Worm (Caenorhabditis elegans) whole organism, mixed stage, embryonic: ENCODE results near the gene C25H3.1.
A peak's percentile ranks its signal among the peaks of the same experiment; 100 is the strongest.

Source experiments
- M03D4.4 ChIP-seq: sonication (generic microtip); optimal IDR thresholded peaks from 2 replicates; lab custom pipeline; 2017; ENCODE audit warnings: mild to moderate bottlenecking, missing genetic modification characterization, missing compliant biosample characterization
- bed-3 ChIP-seq: fragments of 200-800 bp; sonication (Bioruptor generic); optimal IDR thresholded peaks from 3 replicates; lab custom pipeline; 2018; ENCODE audit warnings: mild to moderate bottlenecking, missing genetic modification characterization, moderate library complexity, missing compliant biosample characterization
- blmp-1 ChIP-seq: fragments of 150-350 bp; optimal IDR thresholded peaks from 2 replicates; lab custom pipeline; 2014; ENCODE audit warnings: missing biosample characterization, missing genetic modification characterization
- ceh-39 ChIP-seq: fragments of 150-350 bp; optimal IDR thresholded peaks from 2 replicates; lab custom pipeline; 2014; ENCODE audit warnings: missing biosample characterization, missing genetic modification characterization
- ceh-43 ChIP-seq: fragments of 200-800 bp; sonication (Bioruptor generic); optimal IDR thresholded peaks from 2 replicates; lab custom pipeline; 2018; ENCODE audit warnings: mild to moderate bottlenecking, missing genetic modification characterization, moderate library complexity, missing compliant biosample characterization
- ceh-83 ChIP-seq: fragments of 200-800 bp; sonication (Bioruptor generic); optimal IDR thresholded peaks from 2 replicates; lab custom pipeline; 2018; ENCODE audit warnings: mild to moderate bottlenecking, missing genetic modification characterization, missing compliant biosample characterization
- ces-1 ChIP-seq: fragments of 150-350 bp; optimal IDR thresholded peaks from 2 replicates; lab custom pipeline; 2014; ENCODE audit warnings: missing biosample characterization, missing genetic modification reagents, missing genetic modification characterization
- cnd-1 ChIP-seq: fragments of 200-800 bp; sonication (Bioruptor generic); optimal IDR thresholded peaks from 2 replicates; lab custom pipeline; 2018; ENCODE audit warnings: mild to moderate bottlenecking, missing genetic modification characterization, missing compliant biosample characterization
- drap-1 ChIP-seq: fragments of 200-800 bp; sonication (Bioruptor generic); optimal IDR thresholded peaks from 3 replicates; lab custom pipeline; 2018; ENCODE audit warnings: mild to moderate bottlenecking, missing genetic modification characterization, missing compliant biosample characterization
- elt-1 ChIP-seq: sonication (generic microtip); optimal IDR thresholded peaks from 2 replicates; lab custom pipeline; 2017; ENCODE audit warnings: missing genetic modification characterization, mild to moderate bottlenecking, missing compliant biosample characterization, antibody characterized with exemption, moderate library complexity, borderline replicate concordance; ENCODE audit not compliant: insufficient read depth
- elt-3 ChIP-seq: fragments of 150-350 bp; optimal IDR thresholded peaks from 2 replicates; lab custom pipeline; 2014; ENCODE audit warnings: missing biosample characterization, missing genetic modification characterization
- flh-1 ChIP-seq: fragments of 200-800 bp; sonication (Bioruptor generic); optimal IDR thresholded peaks from 2 replicates; lab custom pipeline; 2018; ENCODE audit warnings: mild to moderate bottlenecking, missing genetic modification characterization, moderate library complexity, missing compliant biosample characterization
- ham-2 ChIP-seq: fragments of 200-800 bp; sonication (Bioruptor generic); optimal IDR thresholded peaks from 2 replicates; lab custom pipeline; 2018; ENCODE audit warnings: mild to moderate bottlenecking, missing genetic modification characterization, missing compliant biosample characterization
- hlh-1 ChIP-seq: fragments of 150-350 bp; optimal IDR thresholded peaks from 2 replicates; lab custom pipeline; 2014; ENCODE audit warnings: missing biosample characterization, missing genetic modification reagents, missing genetic modification characterization
- lin-13 ChIP-seq: fragments of 150-350 bp; optimal IDR thresholded peaks from 2 replicates; lab custom pipeline; 2014; ENCODE audit warnings: missing biosample characterization, missing genetic modification characterization
- lin-32 ChIP-seq: fragments of 200-800 bp; sonication (Bioruptor generic); optimal IDR thresholded peaks from 2 replicates; lab custom pipeline; 2018; ENCODE audit warnings: mild to moderate bottlenecking, missing genetic modification characterization, missing compliant biosample characterization
- lsy-2 ChIP-seq: fragments of 150-350 bp; optimal IDR thresholded peaks from 2 replicates; lab custom pipeline; 2014; ENCODE audit warnings: missing biosample characterization, missing genetic modification characterization
- mab-5 ChIP-seq: fragments of 150-350 bp; optimal IDR thresholded peaks from 2 replicates; lab custom pipeline; 2014; ENCODE audit warnings: missing biosample characterization, missing genetic modification characterization
- mep-1 ChIP-seq: fragments of 150-350 bp; optimal IDR thresholded peaks from 2 replicates; lab custom pipeline; 2017; ENCODE audit warnings: missing biosample characterization, missing genetic modification reagents, missing genetic modification characterization, inconsistent platforms
- mls-2 ChIP-seq: sonication (generic microtip); optimal IDR thresholded peaks from 2 replicates; lab custom pipeline; 2016; ENCODE audit warnings: mild to moderate bottlenecking, missing genetic modification characterization, moderate library complexity, missing compliant biosample characterization
- nhr-12 ChIP-seq: fragments of 150-350 bp; optimal IDR thresholded peaks from 2 replicates; lab custom pipeline; 2014; ENCODE audit warnings: missing biosample characterization, missing genetic modification characterization
- nhr-2 ChIP-seq: fragments of 150-350 bp; optimal IDR thresholded peaks from 2 replicates; lab custom pipeline; 2014; ENCODE audit warnings: missing biosample characterization, missing genetic modification characterization
- nhr-237 ChIP-seq: fragments of 150-350 bp; optimal IDR thresholded peaks from 2 replicates; lab custom pipeline; 2014; ENCODE audit warnings: missing biosample characterization, missing genetic modification characterization
- nhr-28 ChIP-seq: fragments of 150-350 bp; optimal IDR thresholded peaks from 2 replicates; lab custom pipeline; 2014; ENCODE audit warnings: missing biosample characterization, missing genetic modification characterization
- nhr-76 ChIP-seq: sonication (generic microtip); optimal IDR thresholded peaks from 2 replicates; lab custom pipeline; 2017; ENCODE audit warnings: missing biosample characterization, missing genetic modification characterization
- pha-4 ChIP-seq: fragments of 150-350 bp; optimal IDR thresholded peaks from 2 replicates; lab custom pipeline; 2018; ENCODE audit warnings: missing biosample characterization, missing genetic modification reagents, missing genetic modification characterization
- sem-2 ChIP-seq: fragments of 200-800 bp; sonication (Bioruptor generic); optimal IDR thresholded peaks from 2 replicates; lab custom pipeline; 2018; ENCODE audit warnings: mild to moderate bottlenecking, missing genetic modification characterization, missing compliant biosample characterization
- snpc-4 ChIP-seq: fragments of 150-350 bp; optimal IDR thresholded peaks from 2 replicates; lab custom pipeline; 2014; ENCODE audit warnings: missing biosample characterization, missing genetic modification characterization
- sptf-1 ChIP-seq: sonication (generic microtip); optimal IDR thresholded peaks from 2 replicates; lab custom pipeline; 2017; ENCODE audit warnings: mild to moderate bottlenecking, missing genetic modification characterization, moderate library complexity, missing compliant biosample characterization
- tbx-8 ChIP-seq: fragments of 200-800 bp; sonication (Bioruptor generic); optimal IDR thresholded peaks from 2 replicates; lab custom pipeline; 2018; ENCODE audit warnings: mild to moderate bottlenecking, missing genetic modification characterization, moderate library complexity, missing compliant biosample characterization
- unc-120 ChIP-seq: sonication (generic microtip); optimal IDR thresholded peaks from 2 replicates; lab custom pipeline; 2017; ENCODE audit warnings: missing genetic modification characterization, missing compliant biosample characterization; ENCODE audit not compliant: poor library complexity, severe bottlenecking
- unc-39 ChIP-seq: fragments of 150-350 bp; optimal IDR thresholded peaks from 2 replicates; lab custom pipeline; 2014; ENCODE audit warnings: missing biosample characterization, missing genetic modification characterization
- unc-62 ChIP-seq: fragments of 150-350 bp; optimal IDR thresholded peaks from 2 replicates; lab custom pipeline; 2014; ENCODE audit warnings: missing biosample characterization, missing genetic modification reagents, missing genetic modification characterization
- zip-8 ChIP-seq: fragments of 150-350 bp; optimal IDR thresholded peaks from 2 replicates; lab custom pipeline; 2014; ENCODE audit warnings: missing biosample characterization, missing genetic modification characterization
- ztf-11 ChIP-seq: fragments of 150-350 bp; optimal IDR thresholded peaks from 2 replicates; lab custom pipeline; 2014; ENCODE audit warnings: missing biosample characterization, missing genetic modification characterization

The C25H3.1 gene

DNA sequence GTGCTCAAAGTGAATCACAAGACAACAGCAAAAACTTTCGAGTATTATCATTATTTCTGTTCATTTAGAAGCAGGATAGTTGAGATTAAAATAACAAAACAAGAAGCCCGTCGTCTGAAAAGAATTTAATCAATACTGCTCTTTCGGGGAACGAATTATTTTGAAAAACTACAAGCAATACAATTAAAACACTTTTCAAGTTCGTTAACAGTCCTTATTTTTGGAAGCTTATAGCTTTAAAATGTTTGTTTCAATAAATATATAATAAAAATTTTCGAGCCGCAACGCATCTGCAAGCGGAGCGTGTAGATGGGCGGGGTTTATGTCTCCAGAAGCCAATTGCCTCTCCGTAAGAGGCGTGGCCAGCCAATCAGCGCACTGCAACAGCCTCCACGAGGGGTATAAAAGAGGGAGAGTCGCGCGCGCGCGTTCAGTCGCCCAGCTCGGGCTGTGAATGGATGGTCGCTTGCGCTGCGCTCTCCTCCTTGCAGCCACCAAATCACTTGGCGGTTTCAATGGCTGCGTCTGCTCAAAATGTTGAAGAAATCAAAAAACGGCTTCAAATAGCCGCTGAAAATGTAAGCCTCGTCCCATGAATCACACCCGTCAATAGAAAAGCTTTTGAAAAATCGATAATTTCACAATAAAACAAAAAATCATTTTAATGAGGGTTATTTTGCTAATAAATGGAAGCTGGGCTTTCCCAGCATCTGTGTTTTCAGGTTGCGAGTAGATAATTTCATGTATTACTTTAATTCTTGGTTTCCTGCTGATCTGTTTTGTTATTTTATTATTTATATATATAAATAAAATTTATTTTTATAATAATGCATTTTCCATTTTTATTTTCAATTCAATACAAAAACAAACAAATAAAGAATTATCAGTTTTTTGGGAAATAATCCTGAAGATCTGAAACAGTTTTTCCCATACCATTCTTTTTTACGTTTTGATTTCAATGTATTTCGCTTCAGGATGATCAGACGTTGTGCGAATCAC lies 37.8 kb upstream of the C25H3.1 start, which contains the start of the genes ift-43 and mdt-26 (continued):
- TF ChIP-seq nhr-12 (tag; lab: Kevin White, UChicago) (no peak), snpc-4 (tag; lab: Kevin White, UChicago) (no peak), ham-2 (GFP tag; lab: Kevin White, UChicago) (peak; percentile 78), nhr-2 (no peak), ceh-43 (GFP tag; lab: Kevin White, UChicago) (no peak), unc-39 (tag; lab: Kevin White, UChicago) (no peak), mep-1 (tag; lab: Kevin White, UChicago) (peak; percentile 42), lsy-2 (tag; lab: Kevin White, UChicago) (peak; percentile 86), blmp-1 (tag; lab: Kevin White, UChicago) (no peak)

DNA sequence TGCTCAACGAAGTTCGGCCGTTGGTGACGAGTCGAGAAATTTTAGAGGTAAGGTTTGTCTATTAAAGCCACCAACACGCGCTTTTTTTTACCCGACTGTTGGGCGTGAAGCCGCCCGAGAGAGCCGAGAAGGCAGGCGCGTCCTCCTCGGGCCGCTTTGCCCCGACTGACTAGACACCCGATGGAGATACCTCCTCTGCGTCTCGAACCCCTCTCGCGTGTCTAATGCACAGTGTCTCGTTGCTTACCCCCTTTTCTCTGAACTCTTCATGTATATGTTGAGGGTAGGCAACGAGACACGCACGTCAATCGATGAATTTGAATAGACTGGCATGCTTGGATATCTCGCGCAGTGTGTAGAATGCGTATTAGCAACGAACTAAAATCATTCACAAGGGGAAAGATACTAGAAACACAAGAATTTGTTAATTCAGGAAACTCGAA lies 37.1 kb upstream of the C25H3.1 start:
- TF ChIP-seq mls-2 (tag; lab: Kevin White, UChicago) (peak; percentile 97), zip-8 (tag; lab: Kevin White, UChicago) (no peak), ham-2 (GFP tag; lab: Kevin White, UChicago) (peak; percentile 96), lsy-2 (tag; lab: Kevin White, UChicago) (peak; percentile 70), elt-1 (tag; lab: Kevin White, UChicago) (no peak), bed-3 (peak; percentile 54), mep-1 (tag; lab: Kevin White, UChicago) (peak; percentile 44), nhr-12 (tag; lab: Kevin White, UChicago) (peak; percentile 23), drap-1 (peak; percentile 90), blmp-1 (tag; lab: Kevin White, UChicago) (no peak), unc-120 (tag; lab: Kevin White, UChicago) (peak; percentile 93), nhr-28 (tag; lab: Kevin White, UChicago) (no peak), unc-62 (GFP tag; lab: Kevin White, UChicago) (peak; percentile 58), sptf-1 (tag; lab: Kevin White, UChicago) (peak; percentile 95), ceh-83 (GFP tag; lab: Kevin White, UChicago) (peak; percentile 90), nhr-76 (tag; lab: Kevin White, UChicago) (peak; percentile 54), lin-13 (tag; lab: Kevin White, UChicago) (no peak), nhr-2 (peak; percentile 38), tbx-8 (GFP tag; lab: Kevin White, UChicago) (peak; percentile 34), ceh-39 (tag; lab: Kevin White, UChicago) (peak; percentile 73), ztf-11 (tag; lab: Kevin White, UChicago) (peak; percentile 62), lin-32 (GFP tag; lab: Kevin White, UChicago) (peak; percentile 70), flh-1 (GFP tag; lab: Kevin White, UChicago) (peak; percentile 1), ces-1 (GFP tag; lab: Kevin White, UChicago) (peak; percentile 61), pha-4 (tag; lab: Kevin White, UChicago) (peak; percentile 80), snpc-4 (tag; lab: Kevin White, UChicago) (no peak), nhr-237 (peak; percentile 71), ceh-43 (GFP tag; lab: Kevin White, UChicago) (peak; percentile 66), unc-39 (tag; lab: Kevin White, UChicago) (no peak), cnd-1 (tag; lab: Kevin White, UChicago) (peak; percentile 78), M03D4.4 (tag; lab: Kevin White, UChicago) (peak; percentile 86), mab-5 (no peak), elt-3 (tag; lab: Kevin White, UChicago) (peak; percentile 76), sem-2 (GFP tag; lab: Kevin White, UChicago) (peak; percentile 77), hlh-1 (peak; percentile 79)
